Fruit fly (Drosophila melanogaster) whole organism, embryonic: ENCODE results near the gene dmrt11E.

Experiments used
- CG10979 ChIP-seq: fragments of 200-800 bp; sonication (Bioruptor generic); optimal IDR thresholded peaks from 2 replicates; lab custom pipeline; 2018; ENCODE audit warnings: missing biosample characterization, mild to moderate bottlenecking, missing genetic modification characterization, moderate library complexity
- CG12236 ChIP-seq: fragments of 200-800 bp; sonication (Bioruptor generic); optimal IDR thresholded peaks from 2 replicates; lab custom pipeline; 2016; ENCODE audit warnings: missing biosample characterization, missing genetic modification characterization
- CG12391 ChIP-seq: fragments of 200-800 bp; sonication (Bioruptor generic); optimal IDR thresholded peaks from 3 replicates; lab custom pipeline; 2018; ENCODE audit warnings: missing biosample characterization, mild to moderate bottlenecking, missing genetic modification characterization, moderate library complexity
- CG12744 ChIP-seq: fragments of 200-800 bp; sonication (Bioruptor generic); optimal IDR thresholded peaks from 2 replicates; lab custom pipeline; 2016; ENCODE audit warnings: missing biosample characterization, missing genetic modification characterization
- CG13424 ChIP-seq: fragments of 200-800 bp; sonication (Bioruptor generic); optimal IDR thresholded peaks from 2 replicates; lab custom pipeline; 2019; ENCODE audit warnings: missing biosample characterization, mild to moderate bottlenecking, missing genetic modification characterization, moderate library complexity
- CG15479 ChIP-seq: fragments of 200-800 bp; sonication (Bioruptor generic); optimal IDR thresholded peaks from 3 replicates; lab custom pipeline; 2019; ENCODE audit warnings: missing biosample characterization, mild to moderate bottlenecking, missing genetic modification characterization, moderate library complexity
- CG16779 ChIP-seq: fragments of 200-800 bp; sonication (Bioruptor generic); IDR thresholded peaks from 2 replicates; pipeline ENCODE4 v1.3.6; 2022; ENCODE audit warnings: missing biosample characterization, missing genetic modification characterization
- CG16863 ChIP-seq: fragments of 200-800 bp; sonication (Bioruptor generic); optimal IDR thresholded peaks from 3 replicates; lab custom pipeline; 2016; ENCODE audit warnings: missing biosample characterization, missing genetic modification characterization
- CG2889 ChIP-seq: fragments of 200-800 bp; sonication (Bioruptor generic); IDR thresholded peaks from 3 replicates; pipeline ENCODE4 v1.3.6; 2022; ENCODE audit warnings: missing biosample characterization, missing genetic modification characterization
- CG30020 ChIP-seq: fragments of 200-800 bp; optimal IDR thresholded peaks from 2 replicates; lab custom pipeline; 2019; ENCODE audit warnings: missing biosample characterization, mild to moderate bottlenecking, missing genetic modification characterization, moderate library complexity
- CG3281 ChIP-seq: fragments of 200-800 bp; sonication (Bioruptor generic); optimal IDR thresholded peaks from 3 replicates; lab custom pipeline; 2017; ENCODE audit warnings: missing biosample characterization, mild to moderate bottlenecking, missing genetic modification characterization
- CG34376 ChIP-seq: fragments of 200-800 bp; sonication (Bioruptor generic); optimal IDR thresholded peaks from 2 replicates; lab custom pipeline; 2018; ENCODE audit warnings: missing biosample characterization, mild to moderate bottlenecking, missing genetic modification characterization
- CG4854 ChIP-seq: fragments of 200-800 bp; sonication (Bioruptor generic); optimal IDR thresholded peaks from 2 replicates; lab custom pipeline; 2016; ENCODE audit warnings: missing biosample characterization, missing genetic modification characterization, inconsistent platforms
- CG5953 ChIP-seq: fragments of 200-800 bp; sonication (Bioruptor generic); IDR thresholded peaks from 2 replicates; pipeline ENCODE4 v1.3.6; 2022; ENCODE audit warnings: missing biosample characterization, missing genetic modification characterization
- CG6175 ChIP-seq: fragments of 200-800 bp; sonication (Bioruptor generic); IDR thresholded peaks from 3 replicates; pipeline ENCODE4 v1.3.6; 2022; ENCODE audit warnings: missing biosample characterization, missing genetic modification characterization
- CG6791 ChIP-seq: fragments of 200-800 bp; sonication (Bioruptor generic); IDR thresholded peaks from 3 replicates; pipeline ENCODE4 v1.3.6; 2022; ENCODE audit warnings: missing biosample characterization, missing genetic modification characterization; ENCODE audit not compliant: partially characterized antibody
- CG6813 ChIP-seq: fragments of 200-800 bp; sonication (Bioruptor generic); optimal IDR thresholded peaks from 2 replicates; lab custom pipeline; 2017; ENCODE audit warnings: missing biosample characterization, missing genetic modification characterization, mild to moderate bottlenecking, moderate library complexity, missing genetic modification reagents
- CG7372 ChIP-seq: fragments of 200-800 bp; sonication (Bioruptor generic); IDR thresholded peaks from 2 replicates; pipeline ENCODE4 v1.3.6; 2022; ENCODE audit warnings: missing biosample characterization, missing genetic modification characterization
- CG7556 ChIP-seq: fragments of 200-800 bp; sonication (Bioruptor generic); optimal IDR thresholded peaks from 2 replicates; lab custom pipeline; 2017; ENCODE audit warnings: missing biosample characterization, mild to moderate bottlenecking, missing genetic modification characterization
- CG8089 ChIP-seq: fragments of 200-800 bp; sonication (Bioruptor generic); optimal IDR thresholded peaks from 3 replicates; lab custom pipeline; 2016; ENCODE audit warnings: missing biosample characterization, missing genetic modification characterization
- CG9609 ChIP-seq: fragments of 200-800 bp; sonication (Bioruptor generic); optimal IDR thresholded peaks from 3 replicates; lab custom pipeline; 2016; ENCODE audit warnings: missing biosample characterization, missing genetic modification characterization
- CG9727 ChIP-seq: fragments of 200-800 bp; sonication (Bioruptor generic); optimal IDR thresholded peaks from 3 replicates; lab custom pipeline; 2017; ENCODE audit warnings: missing biosample characterization, mild to moderate bottlenecking, missing genetic modification characterization
- CHES-1-like ChIP-seq: fragments of 200-800 bp; sonication (Bioruptor generic); optimal IDR thresholded peaks from 2 replicates; lab custom pipeline; 2016; ENCODE audit warnings: missing biosample characterization, missing genetic modification characterization
- Chrac-16 ChIP-seq: fragments of 200-800 bp; sonication (Bioruptor generic); optimal IDR thresholded peaks from 3 replicates; lab custom pipeline; 2016; ENCODE audit warnings: missing biosample characterization, missing genetic modification characterization
- Dad ChIP-seq: fragments of 200-800 bp; sonication (Bioruptor generic); optimal IDR thresholded peaks from 3 replicates; lab custom pipeline; 2016; ENCODE audit warnings: missing biosample characterization, missing genetic modification characterization
- Doc3 ChIP-seq: fragments of 200-800 bp; sonication (Bioruptor generic); IDR thresholded peaks from 3 replicates; pipeline ENCODE4 v1.3.6; 2022; ENCODE audit warnings: missing biosample characterization, missing genetic modification characterization; ENCODE audit not compliant: partially characterized antibody
- ERR ChIP-seq: fragments of 200-800 bp; sonication (Bioruptor generic); optimal IDR thresholded peaks from 2 replicates; lab custom pipeline; 2016; ENCODE audit warnings: missing biosample characterization, missing genetic modification characterization
- MBD-R2 ChIP-seq: fragments of 200-800 bp; sonication (Bioruptor generic); IDR thresholded peaks from 2 replicates; pipeline ENCODE4 v1.3.6; 2022; ENCODE audit warnings: missing biosample characterization, missing genetic modification characterization
- Med ChIP-seq: fragments of 200-800 bp; sonication (Bioruptor generic); peaks from one replicate; lab custom pipeline; 2016; ENCODE audit warnings: missing biosample characterization, missing genetic modification characterization, mild to moderate bottlenecking, inconsistent platforms, moderate library complexity
- Oaz ChIP-seq: fragments of 200-800 bp; sonication (Bioruptor generic); IDR thresholded peaks from 2 replicates; pipeline ENCODE4 v1.3.6; 2022; ENCODE audit warnings: missing biosample characterization, missing genetic modification characterization
- Pdp1 ChIP-seq, 2 experiments: fragments of 200-800 bp; sonication (Bioruptor generic); optimal IDR thresholded peaks; 3 replicates each; lab custom pipeline; 2016; ENCODE audit warnings: missing biosample characterization in 2 of 2, missing genetic modification characterization in 2 of 2, mild to moderate bottlenecking in 1 of 2, moderate library complexity in 1 of 2
- Ravus ChIP-seq: fragments of 200-800 bp; sonication (Bioruptor generic); IDR thresholded peaks from 2 replicates; pipeline ENCODE4 v1.3.6; 2022; ENCODE audit warnings: missing biosample characterization, missing genetic modification characterization
- ab ChIP-seq: fragments of 200-800 bp; sonication (Bioruptor generic); optimal IDR thresholded peaks from 2 replicates; lab custom pipeline; 2016; ENCODE audit warnings: missing biosample characterization, missing genetic modification characterization
- en ChIP-seq: fragments of 200-800 bp; sonication (Bioruptor generic); optimal IDR thresholded peaks from 2 replicates; lab custom pipeline; 2016; ENCODE audit warnings: missing biosample characterization, missing genetic modification characterization
- esg ChIP-seq: fragments of 200-800 bp; sonication (Bioruptor generic); conservative IDR thresholded peaks from 2 replicates; pipeline ENCODE4 v1.3.6; 2022; ENCODE audit warnings: missing biosample characterization, missing genetic modification characterization
- ftz-f1 ChIP-seq: fragments of 200-800 bp; sonication (Bioruptor generic); optimal IDR thresholded peaks from 2 replicates; lab custom pipeline; 2016; ENCODE audit warnings: missing biosample characterization, missing genetic modification characterization
- gcm ChIP-seq: fragments of 200-800 bp; sonication (Bioruptor generic); optimal IDR thresholded peaks from 2 replicates; lab custom pipeline; 2019; ENCODE audit warnings: missing biosample characterization, mild to moderate bottlenecking, missing genetic modification characterization, moderate library complexity
- hbn ChIP-seq: fragments of 200-800 bp; sonication (Bioruptor generic); IDR thresholded peaks from 2 replicates; pipeline ENCODE4 v1.3.6; 2022; ENCODE audit warnings: missing biosample characterization, missing genetic modification characterization; ENCODE audit not compliant: partially characterized antibody
- kni ChIP-seq: fragments of 200-800 bp; sonication (Bioruptor generic); optimal IDR thresholded peaks from 3 replicates; lab custom pipeline; 2017; ENCODE audit warnings: mild to moderate bottlenecking, missing biosample characterization, missing genetic modification reagents, missing genetic modification characterization
- luna ChIP-seq: fragments of 200-800 bp; sonication (Bioruptor generic); optimal IDR thresholded peaks from 2 replicates; lab custom pipeline; 2016; ENCODE audit warnings: missing biosample characterization, missing genetic modification characterization
- nmo ChIP-seq: fragments of 200-800 bp; sonication (Bioruptor generic); optimal IDR thresholded peaks from 2 replicates; lab custom pipeline; 2018; ENCODE audit warnings: missing biosample characterization, mild to moderate bottlenecking, missing genetic modification characterization, moderate library complexity
- odd ChIP-seq: fragments of 200-800 bp; sonication (Bioruptor generic); optimal IDR thresholded peaks from 2 replicates; lab custom pipeline; 2017; ENCODE audit warnings: missing biosample characterization, mild to moderate bottlenecking, missing genetic modification characterization
- onecut ChIP-seq: fragments of 200-800 bp; sonication (Bioruptor generic); IDR thresholded peaks from 2 replicates; pipeline ENCODE4 v1.3.6; 2022; ENCODE audit warnings: missing biosample characterization, missing genetic modification characterization
- pnt ChIP-seq: fragments of 200-800 bp; sonication (Bioruptor generic); optimal IDR thresholded peaks from 3 replicates; lab custom pipeline; 2016; ENCODE audit warnings: missing biosample characterization, missing genetic modification characterization
- pum ChIP-seq: fragments of 200-800 bp; sonication (Bioruptor generic); optimal IDR thresholded peaks from 2 replicates; lab custom pipeline; 2016; ENCODE audit warnings: missing biosample characterization, missing genetic modification characterization
- ranshi ChIP-seq: fragments of 200-800 bp; sonication (Bioruptor generic); IDR thresholded peaks from 2 replicates; pipeline ENCODE4 v1.3.6; 2022; ENCODE audit warnings: missing biosample characterization, missing genetic modification characterization
- sqz ChIP-seq: fragments of 200-800 bp; sonication (Bioruptor generic); optimal IDR thresholded peaks from 3 replicates; lab custom pipeline; 2018; ENCODE audit warnings: missing biosample characterization, mild to moderate bottlenecking, missing genetic modification characterization
- unc-4 ChIP-seq: fragments of 200-800 bp; sonication (Bioruptor generic); IDR thresholded peaks from 2 replicates; pipeline ENCODE4 v1.3.6; 2022; ENCODE audit warnings: missing biosample characterization, missing genetic modification characterization; ENCODE audit not compliant: partially characterized antibody
- yki ChIP-seq: fragments of >200 bp; optimal IDR thresholded peaks from 3 replicates; lab custom pipeline; 2018

The dmrt11E gene

DNA sequence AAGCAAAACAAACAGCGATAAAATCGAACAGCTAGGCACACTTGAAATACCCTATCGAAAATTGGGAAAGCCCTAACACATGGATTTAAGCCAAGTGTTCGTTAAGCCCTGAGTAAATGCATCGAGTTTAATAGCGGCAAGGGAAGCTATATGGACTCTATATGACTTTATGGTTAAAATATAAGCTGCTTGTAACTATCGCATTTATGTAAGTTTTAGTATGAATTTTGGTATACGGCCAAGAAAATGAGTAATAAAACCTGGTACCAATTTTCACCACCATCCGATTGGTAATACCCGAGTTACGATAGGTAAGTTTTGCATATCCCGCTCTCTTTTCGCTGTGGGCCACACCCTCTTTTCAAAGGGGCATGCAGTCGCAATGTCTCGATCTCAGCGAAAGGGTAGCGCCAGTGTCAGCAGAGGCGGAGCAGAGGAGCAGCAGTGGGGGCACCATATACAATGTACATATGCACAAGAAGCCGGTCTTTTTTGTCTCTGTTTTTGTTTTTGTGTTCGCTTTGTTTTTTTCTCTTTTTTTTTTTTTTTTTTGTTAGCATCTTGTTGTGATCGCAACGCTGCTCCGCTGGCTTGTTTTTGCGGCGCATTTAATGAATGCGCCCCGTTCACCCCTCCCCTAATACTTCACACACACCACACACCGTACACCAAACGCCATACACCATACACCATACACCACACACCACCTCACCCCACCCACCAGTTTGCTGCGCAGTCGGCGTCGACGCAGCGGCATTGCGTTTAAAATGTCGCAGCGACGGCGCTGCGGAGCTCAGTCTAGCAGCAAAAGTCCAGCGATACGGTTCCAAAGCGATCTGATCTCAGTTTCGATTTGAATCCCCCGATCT lies 36.2 kb downstream of the dmrt11E start, which contains the start of gene GstT4 (continued):
- peak; percentile 34 for TF ChIP-seq pum
- TF ChIP-seq ranshi: peak; percentile 59
- TF ChIP-seq CG2889 (GFP tag; lab: Robert Waterston, UW): peak; percentile 65; the same call in 1 of the 3 replicates
- TF ChIP-seq onecut (GFP tag; lab: Robert Waterston, UW): no peak
- TF ChIP-seq CG6813: peak; percentile 1
- TF ChIP-seq CG6791: no peak
- TF ChIP-seq en (GFP tag; lab: Kevin White, UChicago): no peak
- peak; percentile 83 for TF ChIP-seq sqz (GFP tag; lab: Kevin White, UChicago)
- TF ChIP-seq CG34376 (GFP tag; lab: Kevin White, UChicago): peak; percentile 33
- TF ChIP-seq CG12236 (GFP tag; lab: Kevin White, UChicago): no peak
- peak; percentile 44 for TF ChIP-seq CG10979 (tag; lab: Kevin White, UChicago)
- TF ChIP-seq Oaz (GFP tag; lab: Robert Waterston, UW): no peak
- peak; percentile 1 for TF ChIP-seq CG3281 (GFP tag; lab: Kevin White, UChicago)
- TF ChIP-seq odd (GFP tag; lab: Kevin White, UChicago): peak; percentile 29
- no peak for TF ChIP-seq Doc3 (GFP tag; lab: Robert Waterston, UW)
- TF ChIP-seq hbn (GFP tag; lab: Robert Waterston, UW): no peak
- no peak for TF ChIP-seq Ravus (GFP tag; lab: Robert Waterston, UW)
- TF ChIP-seq esg (GFP tag; lab: Robert Waterston, UW): peak; percentile 17; the same call in 1 of the 2 replicates
- no peak for TF ChIP-seq CG12391 (tag; lab: Kevin White, UChicago)
- TF ChIP-seq CHES-1-like: peak; percentile 57
- no peak for TF ChIP-seq CG15479
- TF ChIP-seq CG13424: peak; percentile 48
- peak; percentile 59 for TF ChIP-seq pnt (GFP tag; lab: Kevin White, UChicago)
- peak; percentile 78 for TF ChIP-seq ab (GFP tag; lab: Kevin White, UChicago)
- peak; percentile 29 for TF ChIP-seq CG16863 (GFP tag; lab: Kevin White, UChicago)
- no peak for TF ChIP-seq luna (GFP tag; lab: Kevin White, UChicago)
- TF ChIP-seq MBD-R2: peak; percentile 40; the same call in 1 of the 2 replicates
- peak; percentile 61; the same call in 1 of the 2 replicates for TF ChIP-seq CG16779 (GFP tag; lab: Robert Waterston, UW)
- peak; percentile 43 to 47 for TF ChIP-seq Pdp1 (GFP tag; optimal IDR thresholded peaks at IDR 0.05; lab: Kevin White, UChicago)
- TF ChIP-seq CG7372 (GFP tag; lab: Robert Waterston, UW): 0 out of 2 replicates have a peak, but pooled peaks have one; percentile 8
- peak; percentile 70 for TF ChIP-seq nmo (GFP tag; lab: Kevin White, UChicago)
- TF ChIP-seq CG12744 (GFP tag; lab: Kevin White, UChicago): peak; percentile 28
- peak; percentile 38 for TF ChIP-seq CG9727 (GFP tag; lab: Kevin White, UChicago)
- no peak for TF ChIP-seq CG6175 (GFP tag; lab: Robert Waterston, UW)
- TF ChIP-seq CG4854 (GFP tag; lab: Kevin White, UChicago): no peak
- peak; percentile 68 for TF ChIP-seq CG7556
- TF ChIP-seq yki: no peak
- TF ChIP-seq Med (GFP tag; lab: Kevin White, UChicago): peak; percentile 71
- TF ChIP-seq CG9609 (GFP tag; lab: Kevin White, UChicago): peak; percentile 67
- TF ChIP-seq Chrac-16: no peak
- TF ChIP-seq Dad (GFP tag; lab: Kevin White, UChicago): peak; percentile 7
- no peak for TF ChIP-seq gcm
- TF ChIP-seq ftz-f1 (GFP tag; lab: Kevin White, UChicago): no peak
- TF ChIP-seq ERR (GFP tag; lab: Kevin White, UChicago): peak; percentile 49
- no peak for TF ChIP-seq kni (GFP tag; lab: Kevin White, UChicago)
- no peak for TF ChIP-seq CG8089 (GFP tag; lab: Kevin White, UChicago)
- TF ChIP-seq CG5953 (GFP tag; lab: Robert Waterston, UW): peak; percentile 42; the same call in 1 of the 2 replicates
- peak; percentile 11 for TF ChIP-seq CG30020
- no peak for TF ChIP-seq unc-4 (GFP tag; lab: Robert Waterston, UW)
